Fruit fly (Drosophila melanogaster): ENCODE results near the gene Sirt1.

The Sirt1 gene

DNA sequence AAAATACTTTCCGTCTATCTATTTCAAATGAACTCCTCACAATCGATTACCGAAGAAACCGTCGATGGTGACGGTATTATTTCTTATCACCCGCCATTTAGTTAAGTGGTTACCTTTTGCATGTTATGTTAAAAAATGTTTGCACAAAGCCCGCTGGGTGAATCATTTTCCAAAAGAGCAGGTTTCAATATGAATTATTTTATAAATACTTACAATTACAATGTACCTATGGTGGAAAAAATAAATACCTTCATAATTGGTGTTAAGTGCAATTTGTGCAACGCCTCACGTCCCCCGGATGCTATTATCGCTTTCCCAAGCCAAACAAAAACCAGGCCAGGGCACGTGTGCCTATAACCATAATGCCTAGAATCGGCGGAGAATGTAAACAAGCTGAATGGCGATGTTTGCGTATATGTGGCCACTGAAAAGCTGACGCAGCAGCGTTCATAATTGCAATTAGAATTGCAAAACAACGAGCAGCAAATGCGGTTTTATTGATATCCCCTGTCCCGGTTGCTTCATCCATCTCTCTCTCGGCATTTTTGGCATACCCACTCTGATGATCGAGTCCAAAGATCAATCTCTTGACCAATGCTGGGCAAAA is 41.6 kb downstream of the Sirt1 start:
- TF ChIP-seq tj (GFP tag; optimal IDR thresholded peaks at IDR 0.05) = peak; percentile 91
- no peak for TF ChIP-seq toe (GFP tag; optimal IDR thresholded peaks at IDR 0.05)
- peak; percentile 23 for TF ChIP-seq CG7101 (tag; optimal IDR thresholded peaks at IDR 0.05)
- TF ChIP-seq ovo (GFP tag; optimal IDR thresholded peaks at IDR 0.05) = peak; percentile 39
- TF ChIP-seq CG7045 (GFP tag; optimal IDR thresholded peaks at IDR 0.05) = peak; percentile 45
- TF ChIP-seq Clk (GFP tag; optimal IDR thresholded peaks at IDR 0.05) = no peak
- TF ChIP-seq Mnt (GFP tag; optimal IDR thresholded peaks at IDR 0.05) = peak; percentile 79
- peak; percentile 98 for TF ChIP-seq kay (GFP tag; ENCODE audit: borderline replicate concordance)
- peak; percentile 9 for TF ChIP-seq CG12768 (GFP tag; optimal IDR thresholded peaks at IDR 0.05)
- TF ChIP-seq CG1620 (GFP tag; optimal IDR thresholded peaks at IDR 0.05) = no peak
- TF ChIP-seq cic (GFP tag; optimal IDR thresholded peaks at IDR 0.05) = peak; percentile 64

DNA sequence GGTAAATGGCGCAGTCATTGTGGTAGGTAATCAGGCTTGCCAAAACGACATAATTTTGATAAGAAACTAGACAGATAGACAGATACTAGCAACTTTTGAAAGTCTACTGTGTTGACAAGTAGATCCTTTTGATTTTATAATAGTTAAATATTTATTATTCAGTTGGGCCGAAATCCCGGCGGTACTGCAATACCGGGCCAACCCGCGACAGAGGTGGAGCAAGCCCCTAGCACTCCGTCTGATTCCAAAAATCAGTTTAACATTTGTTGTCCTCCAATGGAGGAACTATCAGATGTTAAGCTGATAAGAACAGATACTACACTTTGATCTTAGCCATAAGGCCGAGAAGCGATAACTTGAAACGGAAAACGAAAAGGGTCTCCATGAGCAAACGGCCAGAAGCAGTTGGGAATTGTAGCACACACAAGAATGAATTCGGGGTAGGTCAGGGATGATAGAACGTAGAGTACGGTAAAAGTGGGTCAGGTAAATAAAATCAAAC is 46.5 kb downstream of the Sirt1 start, which contains the start of gene CG15482:
Gene CG15482, minus strand, starts transcription at position 51 of the 502 bp plus-strand sequence.
- peak; percentile 54 for TF ChIP-seq kay (GFP tag; ENCODE audit: borderline replicate concordance)

DNA sequence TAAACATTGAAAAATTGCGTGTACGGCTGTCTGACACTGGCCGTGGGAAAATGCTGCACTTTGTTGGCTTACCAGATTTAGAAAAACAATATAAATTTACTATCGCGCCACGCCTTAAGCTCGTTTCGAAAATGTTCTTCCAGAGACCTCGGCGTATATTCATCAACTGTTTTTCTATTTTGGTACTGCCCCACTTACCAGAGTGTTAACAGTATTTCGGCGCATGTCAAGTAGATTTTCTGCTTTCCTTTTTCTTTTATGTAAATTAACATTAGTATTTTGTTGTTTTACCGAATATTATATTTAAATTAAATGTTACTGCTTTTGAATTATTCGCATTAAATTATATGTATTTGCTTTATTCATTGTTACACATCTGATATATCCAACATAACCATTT is 49.6 kb downstream of the Sirt1 start, which contains the start of gene kek4:
Gene kek4, minus strand, starts transcription at position 341 of the 400 bp plus-strand sequence.
- TF ChIP-seq cnc (optimal IDR thresholded peaks at IDR 0.05) (no peak), cic (GFP tag; optimal IDR thresholded peaks at IDR 0.05) (no peak), CG33017 (tag; optimal IDR thresholded peaks at IDR 0.05) (no peak), CG5204 (GFP tag; optimal IDR thresholded peaks at IDR 0.05) (no peak), CG14711 (tag; optimal IDR thresholded peaks at IDR 0.05) (no peak), CG7101 (tag; optimal IDR thresholded peaks at IDR 0.05) (no peak), Clk (GFP tag; optimal IDR thresholded peaks at IDR 0.05) (no peak), kay (GFP tag; ENCODE audit: borderline replicate concordance) (no peak), bab1 (GFP tag; optimal IDR thresholded peaks at IDR 0.05) (no peak), ovo (GFP tag; optimal IDR thresholded peaks at IDR 0.05) (no peak)

DNA sequence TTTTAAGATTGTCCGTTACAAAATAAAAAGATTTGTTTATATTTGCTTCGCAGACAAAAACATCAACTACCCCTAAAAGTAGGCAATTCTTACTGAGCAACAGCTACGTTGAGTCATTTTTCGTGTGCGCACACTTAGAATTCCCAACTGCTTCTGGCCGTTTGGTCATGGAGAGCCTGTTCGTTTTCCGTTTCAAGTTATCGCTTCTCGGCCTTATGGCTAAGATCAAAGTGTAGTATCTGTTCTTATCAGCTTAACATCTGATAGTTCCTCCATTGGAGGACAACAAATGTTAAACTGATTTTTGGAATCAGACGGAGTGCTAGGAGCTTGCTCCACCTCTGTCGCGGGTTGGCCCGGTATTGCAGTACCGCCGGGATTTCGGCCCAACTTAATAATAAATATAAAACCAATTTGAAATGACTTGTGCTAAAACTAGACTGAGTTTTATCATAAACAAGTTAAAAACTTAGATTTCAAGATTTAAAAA is 50.3 kb downstream of the Sirt1 start:
- TF ChIP-seq cic (GFP tag; optimal IDR thresholded peaks at IDR 0.05) (peak; percentile 44), CG1620 (GFP tag; optimal IDR thresholded peaks at IDR 0.05) (peak; percentile 61), CG12768 (GFP tag; optimal IDR thresholded peaks at IDR 0.05) (peak; percentile 55), tj (GFP tag; optimal IDR thresholded peaks at IDR 0.05) (peak; percentile 71), kay (GFP tag; ENCODE audit: borderline replicate concordance) (peak; percentile 98), bab1 (GFP tag; optimal IDR thresholded peaks at IDR 0.05) (peak; percentile 41), CG7101 (tag; optimal IDR thresholded peaks at IDR 0.05) (peak; percentile 49), pad (GFP tag; optimal IDR thresholded peaks at IDR 0.05) (peak; percentile 44), Mnt (GFP tag; optimal IDR thresholded peaks at IDR 0.05) (peak; percentile 40), Crg-1 (GFP tag; optimal IDR thresholded peaks at IDR 0.05) (peak; percentile 30)
